Worm (Caenorhabditis elegans) whole organism, L4 larva: ENCODE measurements around the gene sand-1.

Source experiments
- D1046.2 ChIP-seq: fragments of 200-800 bp; sonication (Bioruptor generic); IDR thresholded peaks from 2 replicates; pipeline ENCODE4 v1.3.6; 2022; ENCODE audit warnings: missing genetic modification characterization, missing compliant biosample characterization
- F10B5.3 ChIP-seq: sonication (generic microtip); optimal IDR thresholded peaks from 2 replicates; lab custom pipeline; 2016; ENCODE audit warnings: mild to moderate bottlenecking, missing genetic modification characterization, missing compliant biosample characterization
- F26F4.8 ChIP-seq: fragments of 200-800 bp; sonication (Bioruptor generic); conservative IDR thresholded peaks from 2 replicates; pipeline ENCODE4 v1.3.6; 2022; ENCODE audit warnings: missing genetic modification characterization, missing compliant biosample characterization
- F44E2.7 ChIP-seq: fragments of 200-800 bp; sonication (Bioruptor generic); IDR thresholded peaks from 2 replicates; pipeline ENCODE4 v2.1.2; 2022; ENCODE audit warnings: missing genetic modification characterization, missing compliant biosample characterization
- F49E8.2 ChIP-seq: sonication (generic microtip); optimal IDR thresholded peaks from 2 replicates; lab custom pipeline; 2016; ENCODE audit warnings: missing compliant biosample characterization, mild to moderate bottlenecking, missing genetic modification characterization, borderline replicate concordance
- T26A8.4 ChIP-seq: fragments of 200-800 bp; sonication (Bioruptor generic); IDR thresholded peaks from 2 replicates; pipeline ENCODE4 v1.3.6; 2022; ENCODE audit warnings: missing genetic modification characterization, missing compliant biosample characterization
- Y105C5A.15 ChIP-seq: fragments of 200-800 bp; sonication (Bioruptor generic); IDR thresholded peaks from 2 replicates; pipeline ENCODE4 v1.3.6; 2022; ENCODE audit warnings: missing genetic modification characterization, missing compliant biosample characterization
- aly-2 ChIP-seq: sonication (generic microtip); optimal IDR thresholded peaks from 2 replicates; lab custom pipeline; 2018; ENCODE audit warnings: missing biosample characterization, missing genetic modification characterization
- ama-1 ChIP-seq: fragments of 150-350 bp; optimal IDR thresholded peaks from 2 replicates; lab custom pipeline; 2014; ENCODE audit warnings: inconsistent platforms, mixed read lengths
- arid-1 ChIP-seq: fragments of 200-800 bp; sonication (Bioruptor generic); conservative IDR thresholded peaks from 2 replicates; pipeline ENCODE4 v1.3.6; 2022; ENCODE audit warnings: missing genetic modification reagents, missing genetic modification characterization, missing compliant biosample characterization
- attf-4 ChIP-seq: sonication (generic microtip); optimal IDR thresholded peaks from 3 replicates; lab custom pipeline; 2017; ENCODE audit warnings: missing biosample characterization, missing genetic modification characterization
- ceh-28 ChIP-seq: fragments of 150-350 bp; optimal IDR thresholded peaks from 2 replicates; lab custom pipeline; 2014; ENCODE audit warnings: missing biosample characterization, missing genetic modification reagents, missing genetic modification characterization
- ceh-62 ChIP-seq: sonication (generic microtip); optimal IDR thresholded peaks from 2 replicates; lab custom pipeline; 2017; ENCODE audit warnings: missing biosample characterization, missing genetic modification characterization
- daf-16 ChIP-seq, 3 experiments: sonication (generic microtip); optimal IDR thresholded peaks; 2 replicates each; lab custom pipeline; 2016 to 2017; ENCODE audit warnings: missing genetic modification characterization in 3 of 3, missing genetic modification reagents in 3 of 3, mild to moderate bottlenecking in 2 of 3, missing compliant biosample characterization in 2 of 3, missing biosample characterization in 1 of 3, moderate library complexity in 1 of 3
- daf-8 ChIP-seq: fragments of 200-800 bp; sonication (Bioruptor generic); IDR thresholded peaks from 2 replicates; pipeline ENCODE4 v1.3.6; 2022; ENCODE audit warnings: missing genetic modification characterization, missing compliant biosample characterization
- dmd-6 ChIP-seq: fragments of 200-800 bp; sonication (Bioruptor generic); IDR thresholded peaks from 2 replicates; pipeline ENCODE4 v1.3.6; 2022; ENCODE audit warnings: missing genetic modification reagents, missing genetic modification characterization, missing compliant biosample characterization
- dve-1 ChIP-seq: sonication (generic microtip); optimal IDR thresholded peaks from 2 replicates; lab custom pipeline; 2017; ENCODE audit warnings: antibody characterized with exemption, mild to moderate bottlenecking, missing genetic modification characterization, missing compliant biosample characterization; ENCODE audit not compliant: insufficient read depth
- egl-27 ChIP-seq: sonication (generic microtip); optimal IDR thresholded peaks from 3 replicates; lab custom pipeline; 2017; ENCODE audit warnings: missing biosample characterization, missing genetic modification reagents, missing genetic modification characterization
- hlh-11 ChIP-seq: fragments of 200-800 bp; sonication (Bioruptor generic); optimal IDR thresholded peaks from 2 replicates; lab custom pipeline; 2018; ENCODE audit warnings: mild to moderate bottlenecking, missing genetic modification characterization, missing compliant biosample characterization
- hlh-30 ChIP-seq: sonication (generic microtip); optimal IDR thresholded peaks from 2 replicates; lab custom pipeline; 2017; ENCODE audit warnings: antibody characterized with exemption, mild to moderate bottlenecking, missing genetic modification characterization, missing compliant biosample characterization; ENCODE audit not compliant: insufficient read depth
- lim-7 ChIP-seq: fragments of 200-800 bp; sonication (Bioruptor generic); IDR thresholded peaks from 2 replicates; pipeline ENCODE4 v1.3.6; 2022; ENCODE audit warnings: missing genetic modification characterization, missing compliant biosample characterization
- lin-1 ChIP-seq: fragments of 200-800 bp; sonication (Bioruptor generic); IDR thresholded peaks from 2 replicates; pipeline ENCODE4 v1.3.6; 2022; ENCODE audit warnings: missing genetic modification reagents, missing genetic modification characterization, missing compliant biosample characterization
- lin-13 ChIP-seq: fragments of 150-350 bp; optimal IDR thresholded peaks from 2 replicates; lab custom pipeline; 2014; ENCODE audit warnings: missing biosample characterization, missing genetic modification reagents, missing genetic modification characterization
- lin-29 ChIP-seq: fragments of 200-800 bp; sonication (Bioruptor generic); IDR thresholded peaks from 2 replicates; pipeline ENCODE4 v1.3.6; 2022; ENCODE audit warnings: missing genetic modification reagents, missing genetic modification characterization, missing compliant biosample characterization
- lin-38 ChIP-seq: fragments of 200-800 bp; sonication (Bioruptor generic); IDR thresholded peaks from 2 replicates; pipeline ENCODE4 v1.3.6; 2022; ENCODE audit warnings: missing genetic modification reagents, missing genetic modification characterization, missing compliant biosample characterization
- lsy-2 ChIP-seq, 2 experiments: fragments of 150-350 bp in 1 of 2; sonication (generic microtip) in 1 of 2; optimal IDR thresholded peaks; 2 replicates each; lab custom pipeline; 2014 to 2017; ENCODE audit warnings: missing biosample characterization in 2 of 2, missing genetic modification characterization in 2 of 2
- madf-5 ChIP-seq, 2 experiments: fragments of 200-800 bp; sonication (Bioruptor generic); IDR thresholded peaks; 2 replicates each; pipeline ENCODE4 v1.3.6; 2022; ENCODE audit warnings: missing compliant biosample characterization in 2 of 2, missing genetic modification characterization in 2 of 2
- madf-9 ChIP-seq: fragments of 200-800 bp; sonication (Bioruptor generic); conservative IDR thresholded peaks from 2 replicates; pipeline ENCODE4 v1.3.6; 2022; ENCODE audit warnings: missing genetic modification reagents, missing genetic modification characterization, missing compliant biosample characterization
- mep-1 ChIP-seq: fragments of 150-350 bp; sonication (generic microtip); optimal IDR thresholded peaks from 3 replicates; lab custom pipeline; 2014; ENCODE audit warnings: missing biosample characterization, missing genetic modification characterization
- mes-2 ChIP-seq: sonication (generic microtip); optimal IDR thresholded peaks from 2 replicates; lab custom pipeline; 2016; ENCODE audit warnings: missing genotype, mild to moderate bottlenecking, missing genetic modification characterization, missing compliant biosample characterization; ENCODE audit not compliant: poor library complexity, severe bottlenecking
- nhr-10 ChIP-seq: fragments of 150-350 bp; optimal IDR thresholded peaks from 2 replicates; lab custom pipeline; 2014; ENCODE audit warnings: missing biosample characterization, missing genetic modification characterization
- nhr-102 ChIP-seq: sonication (generic microtip); optimal IDR thresholded peaks from 2 replicates; lab custom pipeline; 2016; ENCODE audit warnings: mild to moderate bottlenecking, missing genetic modification characterization, moderate library complexity, missing compliant biosample characterization
- nhr-28 ChIP-seq: fragments of 150-350 bp; optimal IDR thresholded peaks from 2 replicates; lab custom pipeline; 2014; ENCODE audit warnings: missing biosample characterization, missing genetic modification characterization
- nhr-41 ChIP-seq: fragments of 200-800 bp; sonication (Bioruptor generic); IDR thresholded peaks from 2 replicates; pipeline ENCODE4 v1.3.6; 2022; ENCODE audit warnings: missing genetic modification reagents, missing genetic modification characterization, missing compliant biosample characterization
- nhr-42 ChIP-seq: fragments of 200-800 bp; sonication (Bioruptor generic); IDR thresholded peaks from 2 replicates; pipeline ENCODE4 v1.3.6; 2022; ENCODE audit warnings: missing genetic modification characterization, missing compliant biosample characterization
- nhr-48 ChIP-seq: sonication (generic microtip); optimal IDR thresholded peaks from 2 replicates; lab custom pipeline; 2016; ENCODE audit warnings: mild to moderate bottlenecking, missing genetic modification characterization, missing compliant biosample characterization
- nhr-6 ChIP-seq: fragments of 150-350 bp; optimal IDR thresholded peaks from 2 replicates; lab custom pipeline; 2014; ENCODE audit warnings: missing biosample characterization, missing genetic modification characterization
- nhr-76 ChIP-seq: fragments of 150-350 bp; optimal IDR thresholded peaks from 2 replicates; lab custom pipeline; 2014; ENCODE audit warnings: missing biosample characterization, missing genetic modification characterization
- nhr-77 ChIP-seq: fragments of 150-350 bp; optimal IDR thresholded peaks from 2 replicates; lab custom pipeline; 2014; ENCODE audit warnings: missing biosample characterization, missing genetic modification characterization
- php-3 ChIP-seq: fragments of 200-800 bp; sonication (Bioruptor generic); IDR thresholded peaks from 2 replicates; pipeline ENCODE4 v1.3.6; 2022; ENCODE audit warnings: missing genetic modification reagents, missing genetic modification characterization, missing compliant biosample characterization
- pqm-1 ChIP-seq: sonication (generic microtip); optimal IDR thresholded peaks from 2 replicates; lab custom pipeline; 2017; ENCODE audit warnings: missing biosample characterization, missing genetic modification characterization
- skn-1 ChIP-seq: fragments of 150-350 bp; optimal IDR thresholded peaks from 2 replicates; lab custom pipeline; 2014; ENCODE audit warnings: missing biosample characterization, missing genetic modification characterization
- snpc-1.2 ChIP-seq: fragments of 200-800 bp; sonication (Bioruptor generic); IDR thresholded peaks from 2 replicates; pipeline ENCODE4 v1.3.6; 2022; ENCODE audit warnings: missing genetic modification reagents, missing genetic modification characterization, missing compliant biosample characterization
- snpc-4 ChIP-seq: fragments of 150-350 bp; optimal IDR thresholded peaks from 2 replicates; lab custom pipeline; 2014; ENCODE audit warnings: missing biosample characterization, missing genetic modification characterization
- spr-3 ChIP-seq: fragments of 200-800 bp; sonication (Bioruptor generic); optimal IDR thresholded peaks from 2 replicates; lab custom pipeline; 2018; ENCODE audit warnings: mild to moderate bottlenecking, missing genetic modification characterization, missing compliant biosample characterization
- tag-97 ChIP-seq: fragments of 200-800 bp; sonication (Bioruptor generic); IDR thresholded peaks from 2 replicates; pipeline ENCODE4 v1.3.6; 2022; ENCODE audit warnings: missing genetic modification characterization, missing compliant biosample characterization
- tra-1 ChIP-seq: fragments of 200-800 bp; sonication (Bioruptor generic); IDR thresholded peaks from 2 replicates; pipeline ENCODE4 v1.3.6; 2022; ENCODE audit warnings: missing genetic modification reagents, missing genetic modification characterization, missing compliant biosample characterization
- unc-39 ChIP-seq: sonication (generic microtip); optimal IDR thresholded peaks from 2 replicates; lab custom pipeline; 2017; ENCODE audit warnings: missing biosample characterization, missing genetic modification characterization
- vab-7 ChIP-seq: fragments of 200-800 bp; sonication (Bioruptor generic); IDR thresholded peaks from 2 replicates; pipeline ENCODE4 v1.3.6; 2022; ENCODE audit warnings: missing genetic modification reagents, missing genetic modification characterization, missing compliant biosample characterization
- ztf-11 ChIP-seq: fragments of 150-350 bp; optimal IDR thresholded peaks from 2 replicates; lab custom pipeline; 2014; ENCODE audit warnings: missing biosample characterization, missing genetic modification characterization

sand-1 gene

ce11 chrIV:5388477-5389065 is 21.9 kb downstream of the sand-1 start, which contains the start of gene elo-6:
Gene elo-6 (minus strand): TSS chrIV:5388559.
- TF ChIP-seq php-3 (peak; percentile 90), tra-1 (GFP tag; lab: Robert Waterston, UW) (0 out of 2 replicates have a peak, but pooled peaks have one; percentile 7), dmd-6 (peak; percentile 67), dve-1 (tag; lab: Kevin White, UChicago) (peak; percentile 75), nhr-48 (peak; percentile 12), F10B5.3 (no peak), ceh-62 (tag; lab: Kevin White, UChicago) (no peak), nhr-102 (tag; lab: Kevin White, UChicago) (peak; percentile 46), ztf-11 (tag; lab: Kevin White, UChicago) (no peak), hlh-30 (tag; lab: Kevin White, UChicago) (peak; percentile 4), lsy-2 (tag; optimal IDR thresholded peaks at IDR 0.05; lab: Kevin White, UChicago) (peak in 1 of 2 experiments; percentile 45), hlh-11 (tag; lab: Kevin White, UChicago) (peak; percentile 79), nhr-28 (tag; lab: Kevin White, UChicago) (peak; percentile 93), daf-8 (GFP tag; lab: Robert Waterston, UW) (no peak), nhr-6 (tag; lab: Kevin White, UChicago) (no peak), ama-1 (peak; percentile 73), lin-38 (GFP tag; lab: Robert Waterston, UW) (0 out of 2 replicates have a peak, but pooled peaks have one; percentile 10), vab-7 (no peak), lim-7 (GFP tag; lab: Robert Waterston, UW) (no peak), lin-1 (GFP tag; lab: Robert Waterston, UW) (peak; percentile 58; the same call in 1 of the 2 replicates), mep-1 (peak; percentile 63), daf-16 (GFP tag; optimal IDR thresholded peaks at IDR 0.05; lab: Kevin White, UChicago) (peak in 1 of 2 experiments; percentile 59), daf-16 (tag; optimal IDR thresholded peaks at IDR 0.05; lab: Kevin White, UChicago) (peak; percentile 88), egl-27 (tag; lab: Kevin White, UChicago) (no peak), nhr-10 (tag; lab: Kevin White, UChicago) (peak; percentile 71), mes-2 (peak; percentile 15), pqm-1 (peak; percentile 66), madf-9 (0 out of 2 replicates have a peak, but pooled peaks have one; percentile 20), nhr-77 (tag; lab: Kevin White, UChicago) (peak; percentile 68)

- TF ChIP-seq tag-97 (GFP tag; lab: Robert Waterston, UW) (no peak), spr-3 (GFP tag; lab: Kevin White, UChicago) (no peak), nhr-77 (tag; lab: Kevin White, UChicago) (no peak), arid-1 (no peak), nhr-76 (tag; lab: Kevin White, UChicago) (no peak), snpc-4 (tag; lab: Kevin White, UChicago) (no peak), nhr-42 (GFP tag; lab: Robert Waterston, UW) (no peak), attf-4 (no peak), F49E8.2 (tag; lab: Kevin White, UChicago) (peak; percentile 56), madf-5 (GFP tag; IDR thresholded peaks at IDR 0.05; lab: Robert Waterston, UW) (0 out of 4 replicates have a peak, but pooled peaks of 1 of the 2 experiments have one; percentile 26), snpc-1.2 (GFP tag; lab: Robert Waterston, UW) (peak; percentile 84), lin-29 (GFP tag; lab: Robert Waterston, UW) (no peak), F26F4.8 (no peak), skn-1 (tag; lab: Kevin White, UChicago) (no peak), nhr-48 (no peak), nhr-41 (GFP tag; lab: Robert Waterston, UW) (no peak), daf-8 (GFP tag; lab: Robert Waterston, UW) (no peak), F44E2.7 (no peak), lin-13 (no peak), Y105C5A.15 (no peak), ama-1 (no peak), ztf-11 (tag; lab: Kevin White, UChicago) (no peak), ceh-28 (no peak), lin-38 (GFP tag; lab: Robert Waterston, UW) (0 out of 2 replicates have a peak, but pooled peaks have one; percentile 22), D1046.2 (GFP tag; lab: Robert Waterston, UW) (no peak), aly-2 (tag; lab: Kevin White, UChicago) (no peak), hlh-30 (tag; lab: Kevin White, UChicago) (no peak), unc-39 (tag; lab: Kevin White, UChicago) (no peak), T26A8.4 (GFP tag; lab: Robert Waterston, UW) (no peak)
These were observed 23.3 kb downstream of the sand-1 start for ce11 chrIV:5389951-5390350.
